Worm (Caenorhabditis elegans) whole organism, young adult: ENCODE results near the gene C16C10.8.

Source experiments
- bed-2 ChIP-seq: fragments of 200-800 bp; sonication (Bioruptor generic); IDR thresholded peaks from 2 replicates; pipeline ENCODE4 v1.3.6; 2022; ENCODE audit warnings: missing genetic modification reagents, missing genetic modification characterization, missing compliant biosample characterization
- lin-35 ChIP-seq, 3 experiments: fragments of 150-350 bp in 2 of 3; sonication (generic microtip) in 1 of 3; optimal IDR thresholded peaks; 2 replicates each; lab custom pipeline; 2014 to 2018; ENCODE audit warnings: missing biosample characterization in 3 of 3, missing genetic modification characterization in 3 of 3, missing genetic modification reagents in 3 of 3

DNA sequence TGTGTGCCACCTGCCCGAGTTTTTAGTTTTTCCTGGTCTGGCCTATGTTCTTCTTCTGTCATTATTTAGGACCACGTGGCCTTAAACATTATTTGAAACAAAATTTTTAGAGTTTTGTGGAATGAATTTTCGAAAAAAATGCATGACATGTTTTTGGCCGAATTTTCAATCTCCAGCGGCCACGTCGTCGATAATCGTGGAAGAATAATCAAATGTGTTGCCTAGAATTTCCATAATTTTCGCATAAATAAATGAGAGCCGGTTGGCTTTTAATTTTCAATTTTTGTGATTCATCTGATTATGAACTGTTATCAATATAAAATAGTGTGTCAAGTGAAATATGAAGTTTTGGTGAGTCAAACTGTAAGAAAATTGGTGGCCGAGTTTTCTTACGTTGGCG lies 3.0 kb downstream of the C16C10.8 start, which contains the start of gene C01G12.16:
- TF ChIP-seq bed-2 (GFP tag; lab: Robert Waterston, UW), result no peak
- TF ChIP-seq lin-35 (GFP tag; optimal IDR thresholded peaks at IDR 0.05; lab: Kevin White, UChicago), result no peak
